Fruit fly (Drosophila melanogaster) whole organism, embryonic: ENCODE measurements around the gene fok.

ENCODE experiments used
- Aef1 ChIP-seq: fragments of 200-800 bp; sonication (Bioruptor generic); IDR thresholded peaks from 3 replicates; pipeline ENCODE4 v1.3.6; 2022; ENCODE audit warnings: missing biosample characterization, missing genetic modification characterization
- Atf3 ChIP-seq: fragments of 200-800 bp; sonication (Bioruptor generic); optimal IDR thresholded peaks from 3 replicates; lab custom pipeline; 2016; ENCODE audit warnings: missing biosample characterization, missing genetic modification characterization
- Atf6 ChIP-seq: fragments of 200-800 bp; sonication (Bioruptor generic); IDR thresholded peaks from 2 replicates; pipeline ENCODE4 v1.3.6; 2022; ENCODE audit warnings: missing biosample characterization, missing genetic modification characterization
- Bgb ChIP-seq: fragments of 200-800 bp; sonication (Bioruptor generic); IDR thresholded peaks from 2 replicates; pipeline ENCODE4 v1.3.6; 2022; ENCODE audit warnings: missing biosample characterization, missing genetic modification characterization; ENCODE audit not compliant: partially characterized antibody
- Bteb2 ChIP-seq: fragments of 200-800 bp; sonication (Bioruptor generic); optimal IDR thresholded peaks from 2 replicates; lab custom pipeline; 2016; ENCODE audit warnings: missing biosample characterization, missing genetic modification characterization
- CG10267 ChIP-seq: fragments of 200-800 bp; sonication (Bioruptor generic); optimal IDR thresholded peaks from 2 replicates; lab custom pipeline; 2018; ENCODE audit warnings: missing biosample characterization, mild to moderate bottlenecking, missing genetic modification characterization, moderate library complexity
- CG10979 ChIP-seq: fragments of 200-800 bp; sonication (Bioruptor generic); optimal IDR thresholded peaks from 2 replicates; lab custom pipeline; 2018; ENCODE audit warnings: missing biosample characterization, mild to moderate bottlenecking, missing genetic modification characterization, moderate library complexity
- CG12942 ChIP-seq: fragments of 200-800 bp; sonication (Bioruptor generic); optimal IDR thresholded peaks from 3 replicates; lab custom pipeline; 2016; ENCODE audit warnings: missing biosample characterization, missing genetic modification characterization
- CG13296 ChIP-seq: fragments of 200-800 bp; sonication (Bioruptor generic); optimal IDR thresholded peaks from 3 replicates; lab custom pipeline; 2018; ENCODE audit warnings: missing biosample characterization, mild to moderate bottlenecking, missing genetic modification characterization
- CG13894 ChIP-seq: fragments of 200-800 bp; sonication (Bioruptor generic); optimal IDR thresholded peaks from 3 replicates; lab custom pipeline; 2018; ENCODE audit warnings: missing biosample characterization, mild to moderate bottlenecking, missing genetic modification characterization, moderate library complexity
- CG14050 ChIP-seq: fragments of 200-800 bp; sonication (Bioruptor generic); IDR thresholded peaks from 3 replicates; pipeline ENCODE4 v1.3.6; 2022; ENCODE audit warnings: missing biosample characterization, missing genetic modification characterization
- CG14667 ChIP-seq: fragments of 200-800 bp; sonication (Bioruptor generic); IDR thresholded peaks from 2 replicates; pipeline ENCODE4 v1.3.6; 2022; ENCODE audit warnings: missing biosample characterization, missing genetic modification characterization
- CG1603 ChIP-seq: fragments of 200-800 bp; sonication (Bioruptor generic); optimal IDR thresholded peaks from 2 replicates; lab custom pipeline; 2019; ENCODE audit warnings: missing biosample characterization, mild to moderate bottlenecking, missing genetic modification characterization, moderate library complexity
- CG18262 ChIP-seq: fragments of 200-800 bp; optimal IDR thresholded peaks from 3 replicates; lab custom pipeline; 2019; ENCODE audit warnings: missing biosample characterization, mild to moderate bottlenecking, missing genetic modification characterization, moderate library complexity
- CG1832 ChIP-seq: fragments of 200-800 bp; sonication (Bioruptor generic); optimal IDR thresholded peaks from 2 replicates; lab custom pipeline; 2017; ENCODE audit warnings: missing biosample characterization, mild to moderate bottlenecking, missing genetic modification characterization, inconsistent platforms
- CG2712 ChIP-seq: fragments of 200-800 bp; optimal IDR thresholded peaks from 3 replicates; lab custom pipeline; 2019; ENCODE audit warnings: missing biosample characterization, mild to moderate bottlenecking, missing genetic modification characterization, moderate library complexity
- CG31365 ChIP-seq: fragments of 200-800 bp; sonication (Bioruptor generic); optimal IDR thresholded peaks from 2 replicates; lab custom pipeline; 2018; ENCODE audit warnings: missing biosample characterization, mild to moderate bottlenecking, missing genetic modification characterization
- CG31441 ChIP-seq: fragments of 200-800 bp; sonication (Bioruptor generic); IDR thresholded peaks from 2 replicates; pipeline ENCODE4 v1.3.6; 2022; ENCODE audit warnings: missing biosample characterization, missing genetic modification characterization
- CG3407 ChIP-seq: fragments of 200-800 bp; sonication (Bioruptor generic); optimal IDR thresholded peaks from 2 replicates; lab custom pipeline; 2018; ENCODE audit warnings: missing biosample characterization, mild to moderate bottlenecking, missing genetic modification characterization
- CG4360 ChIP-seq: fragments of 200-800 bp; sonication (Bioruptor generic); IDR thresholded peaks from 2 replicates; pipeline ENCODE4 v1.3.6; 2022; ENCODE audit warnings: missing biosample characterization, missing genetic modification characterization
- CG7357 ChIP-seq: fragments of 200-800 bp; sonication (Bioruptor generic); IDR thresholded peaks from 3 replicates; pipeline ENCODE4 v1.3.6; 2022; ENCODE audit warnings: missing biosample characterization, missing genetic modification characterization
- CG7928 ChIP-seq: fragments of 200-800 bp; sonication (Bioruptor generic); optimal IDR thresholded peaks from 2 replicates; lab custom pipeline; 2017; ENCODE audit warnings: missing biosample characterization, mild to moderate bottlenecking, missing genetic modification characterization
- CG7963 ChIP-seq: fragments of 200-800 bp; sonication (Bioruptor generic); IDR thresholded peaks from 3 replicates; pipeline ENCODE4 v1.3.6; 2022; ENCODE audit warnings: missing biosample characterization, missing genetic modification characterization; ENCODE audit not compliant: partially characterized antibody
- CG7987 ChIP-seq: fragments of 200-800 bp; sonication (Bioruptor generic); optimal IDR thresholded peaks from 2 replicates; lab custom pipeline; 2018; ENCODE audit warnings: missing biosample characterization, mild to moderate bottlenecking, missing genetic modification characterization, moderate library complexity
- CG8478 ChIP-seq: fragments of >200 bp; optimal IDR thresholded peaks from 2 replicates; lab custom pipeline; 2018
- CG9932 ChIP-seq: fragments of 200-800 bp; sonication (Bioruptor generic); IDR thresholded peaks from 2 replicates; pipeline ENCODE4 v1.3.6; 2022; ENCODE audit warnings: missing biosample characterization, missing genetic modification characterization
- Deaf1 ChIP-seq: fragments of 200-800 bp; optimal IDR thresholded peaks from 3 replicates; lab custom pipeline; 2019; ENCODE audit warnings: missing biosample characterization, mild to moderate bottlenecking, missing genetic modification characterization, moderate library complexity
- Drgx ChIP-seq: fragments of 200-800 bp; sonication (Bioruptor generic); IDR thresholded peaks from 2 replicates; pipeline ENCODE4 v1.3.6; 2022; ENCODE audit warnings: missing biosample characterization, missing genetic modification characterization
- Fer2 ChIP-seq: fragments of 200-800 bp; sonication (Bioruptor generic); optimal IDR thresholded peaks from 2 replicates; lab custom pipeline; 2018; ENCODE audit warnings: missing biosample characterization, mild to moderate bottlenecking, missing genetic modification characterization, moderate library complexity
- Fer3 ChIP-seq: fragments of 200-800 bp; sonication (Bioruptor generic); optimal IDR thresholded peaks from 2 replicates; lab custom pipeline; 2018; ENCODE audit warnings: missing biosample characterization, mild to moderate bottlenecking, missing genetic modification characterization, moderate library complexity
- Hr51 ChIP-seq, 2 experiments: fragments of 200-800 bp; sonication (Bioruptor generic); optimal IDR thresholded peaks; 2 replicates in 1 of 2; 3 replicates in 1 of 2; lab custom pipeline; 2016 to 2018; ENCODE audit warnings: missing biosample characterization in 2 of 2, missing genetic modification characterization in 2 of 2, mild to moderate bottlenecking in 1 of 2, moderate library complexity in 1 of 2
- Six4 ChIP-seq: fragments of 200-800 bp; sonication (Bioruptor generic); optimal IDR thresholded peaks from 2 replicates; lab custom pipeline; 2016; ENCODE audit warnings: missing biosample characterization, missing genetic modification characterization
- Xbp1 ChIP-seq: fragments of 200-800 bp; sonication (Bioruptor generic); optimal IDR thresholded peaks from 3 replicates; lab custom pipeline; 2016; ENCODE audit warnings: missing biosample characterization, mild to moderate bottlenecking, missing genetic modification characterization
- ab ChIP-seq: fragments of 200-800 bp; sonication (Bioruptor generic); optimal IDR thresholded peaks from 2 replicates; lab custom pipeline; 2016; ENCODE audit warnings: missing biosample characterization, missing genetic modification characterization
- bbx ChIP-seq: fragments of 200-800 bp; sonication (Bioruptor generic); IDR thresholded peaks from 2 replicates; pipeline ENCODE4 v1.3.6; 2022; ENCODE audit warnings: missing biosample characterization, missing genetic modification characterization; ENCODE audit not compliant: partially characterized antibody
- cas ChIP-seq: fragments of 200-800 bp; sonication (Bioruptor generic); IDR thresholded peaks from 2 replicates; pipeline ENCODE4 v1.3.6; 2022; ENCODE audit warnings: missing biosample characterization, missing genetic modification characterization
- fd102C ChIP-seq: fragments of 200-800 bp; sonication (Bioruptor generic); optimal IDR thresholded peaks from 2 replicates; lab custom pipeline; 2018; ENCODE audit warnings: missing biosample characterization, mild to moderate bottlenecking, missing genetic modification characterization, moderate library complexity
- gcm ChIP-seq: fragments of 200-800 bp; sonication (Bioruptor generic); optimal IDR thresholded peaks from 2 replicates; lab custom pipeline; 2019; ENCODE audit warnings: missing biosample characterization, mild to moderate bottlenecking, missing genetic modification characterization, moderate library complexity
- grn ChIP-seq: fragments of 200-800 bp; sonication (Bioruptor generic); optimal IDR thresholded peaks from 3 replicates; lab custom pipeline; 2017; ENCODE audit warnings: missing biosample characterization, missing genetic modification characterization
- kay ChIP-seq: fragments of 200-800 bp; sonication (Bioruptor generic); optimal IDR thresholded peaks from 2 replicates; lab custom pipeline; 2016; ENCODE audit warnings: missing biosample characterization, missing genetic modification characterization
- lilli ChIP-seq: fragments of 200-800 bp; sonication (Bioruptor generic); optimal IDR thresholded peaks from 3 replicates; lab custom pipeline; 2016; ENCODE audit warnings: missing biosample characterization, missing genetic modification characterization
- pb ChIP-seq: fragments of 200-800 bp; sonication (Bioruptor generic); optimal IDR thresholded peaks from 3 replicates; lab custom pipeline; 2016; ENCODE audit warnings: missing biosample characterization, missing genetic modification characterization
- pita ChIP-seq: fragments of 200-800 bp; sonication (Bioruptor generic); optimal IDR thresholded peaks from 2 replicates; lab custom pipeline; 2017; ENCODE audit warnings: missing biosample characterization, mild to moderate bottlenecking, missing genetic modification characterization
- salm ChIP-seq: fragments of 200-800 bp; sonication (Bioruptor generic); optimal IDR thresholded peaks from 2 replicates; lab custom pipeline; 2018; ENCODE audit warnings: missing biosample characterization, mild to moderate bottlenecking, missing genetic modification characterization
- scrt ChIP-seq: fragments of 200-800 bp; sonication (Bioruptor generic); optimal IDR thresholded peaks from 2 replicates; lab custom pipeline; 2018; ENCODE audit warnings: missing biosample characterization, mild to moderate bottlenecking, missing genetic modification characterization, moderate library complexity
- sr ChIP-seq: fragments of 200-800 bp; sonication (Bioruptor generic); IDR thresholded peaks from 3 replicates; pipeline ENCODE4 v1.3.6; 2022; ENCODE audit warnings: missing biosample characterization, missing genetic modification characterization
- stc ChIP-seq: fragments of 200-800 bp; sonication (Bioruptor generic); IDR thresholded peaks from 2 replicates; pipeline ENCODE4 v1.3.6; 2022; ENCODE audit warnings: missing biosample characterization, missing genetic modification characterization
- trh ChIP-seq: fragments of 200-800 bp; sonication (Bioruptor generic); optimal IDR thresholded peaks from 2 replicates; lab custom pipeline; 2016; ENCODE audit warnings: missing biosample characterization, missing genetic modification characterization
- unc-4 ChIP-seq: fragments of 200-800 bp; sonication (Bioruptor generic); IDR thresholded peaks from 2 replicates; pipeline ENCODE4 v1.3.6; 2022; ENCODE audit warnings: missing biosample characterization, missing genetic modification characterization; ENCODE audit not compliant: partially characterized antibody
- wek ChIP-seq: fragments of 200-800 bp; sonication (Bioruptor generic); optimal IDR thresholded peaks from 3 replicates; lab custom pipeline; 2018; ENCODE audit warnings: missing biosample characterization, mild to moderate bottlenecking, missing genetic modification characterization, moderate library complexity

fok gene

DNA sequence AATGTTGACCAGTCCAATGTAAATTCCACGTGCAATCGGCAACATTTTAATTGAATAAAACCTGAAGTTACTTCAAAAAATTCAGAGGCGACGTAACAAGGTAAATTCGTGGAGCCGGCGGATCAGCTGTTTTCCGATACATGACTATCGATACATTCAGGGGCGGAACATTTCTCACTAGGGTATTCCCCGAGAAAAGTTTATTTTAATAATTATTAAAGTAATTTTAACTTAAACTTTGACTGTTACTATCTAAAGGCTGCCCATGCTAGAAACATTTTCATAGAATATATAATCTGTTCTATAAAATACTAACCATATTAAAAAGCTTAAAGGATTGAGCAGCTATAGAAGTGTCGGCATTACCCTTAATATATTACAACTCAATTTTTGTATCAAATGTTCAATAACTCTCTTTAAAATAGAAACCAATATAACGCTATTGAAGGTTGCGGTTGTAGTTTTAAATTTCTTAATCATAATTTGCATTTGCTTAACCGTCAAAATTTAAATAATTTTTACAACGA, 12.3 kb upstream of the fok start, which contains the start of the genes mRpS18B and Kua (continued):
- peak; percentile 7 for TF ChIP-seq CG3407 (GFP tag; lab: Kevin White, UChicago)
- peak; percentile 54 for TF ChIP-seq CG13296 (GFP tag; lab: Kevin White, UChicago)
- TF ChIP-seq CG7928 (GFP tag; lab: Kevin White, UChicago): peak; percentile 48
- no peak for TF ChIP-seq gcm
- peak; percentile 49 for TF ChIP-seq wek (GFP tag; lab: Kevin White, UChicago)
- TF ChIP-seq Bteb2 (GFP tag; lab: Kevin White, UChicago): no peak
- TF ChIP-seq CG31441 (GFP tag; lab: Robert Waterston, UW): peak; percentile 64
- TF ChIP-seq Fer2 (tag; lab: Kevin White, UChicago): peak; percentile 51
- TF ChIP-seq CG2712: peak; percentile 70
- TF ChIP-seq Atf3 (GFP tag; lab: Kevin White, UChicago): no peak
- no peak for TF ChIP-seq CG1832 (GFP tag; lab: Kevin White, UChicago)
- no peak for TF ChIP-seq Deaf1
- no peak for TF ChIP-seq sr (GFP tag; lab: Robert Waterston, UW)
- peak; percentile 41; the same call in 1 of the 3 replicates for TF ChIP-seq CG7963 (GFP tag; lab: Robert Waterston, UW)
- no peak for TF ChIP-seq cas (GFP tag; lab: Robert Waterston, UW)
- TF ChIP-seq scrt (GFP tag; lab: Kevin White, UChicago): no peak
- no peak for TF ChIP-seq CG31365 (tag; lab: Kevin White, UChicago)
- TF ChIP-seq CG7357 (GFP tag; lab: Robert Waterston, UW): no peak
- no peak for TF ChIP-seq salm (tag; lab: Kevin White, UChicago)
- peak; percentile 44 for TF ChIP-seq CG13894 (tag; lab: Kevin White, UChicago)
- TF ChIP-seq stc: peak; percentile 23; the same call in 1 of the 2 replicates
- TF ChIP-seq Hr51 (GFP tag; optimal IDR thresholded peaks at IDR 0.05; lab: Kevin White, UChicago): peak in 1 of 2 experiments; percentile 52
- peak; percentile 65 for TF ChIP-seq Xbp1
- TF ChIP-seq CG14050: no peak
- TF ChIP-seq CG10267 (tag; lab: Kevin White, UChicago): peak; percentile 54
- TF ChIP-seq CG12942 (GFP tag; lab: Kevin White, UChicago): peak; percentile 59
- TF ChIP-seq pita (GFP tag; lab: Kevin White, UChicago): no peak
- peak; percentile 51; the same call in 2 of the 3 replicates for TF ChIP-seq Aef1 (GFP tag; lab: Robert Waterston, UW)
- no peak for TF ChIP-seq CG8478 (lab: Kevin White, UChicago)
- no peak for TF ChIP-seq fd102C
- TF ChIP-seq kay (GFP tag; lab: Kevin White, UChicago): no peak
- TF ChIP-seq CG1603 (tag; lab: Kevin White, UChicago): peak; percentile 30
- no peak for TF ChIP-seq pb (GFP tag; lab: Kevin White, UChicago)
- TF ChIP-seq Fer3 (tag; lab: Kevin White, UChicago): peak; percentile 54
- TF ChIP-seq grn (GFP tag; lab: Kevin White, UChicago): no peak
- no peak for TF ChIP-seq CG4360 (GFP tag; lab: Robert Waterston, UW)
- peak; percentile 58 for TF ChIP-seq unc-4 (GFP tag; lab: Robert Waterston, UW)
- no peak for TF ChIP-seq trh (GFP tag; lab: Kevin White, UChicago)
- peak; percentile 50 for TF ChIP-seq Six4
- TF ChIP-seq Drgx (GFP tag; lab: Robert Waterston, UW): peak; percentile 55; the same call in 1 of the 2 replicates
- peak; percentile 52 for TF ChIP-seq CG10979 (tag; lab: Kevin White, UChicago)
- TF ChIP-seq CG14667 (GFP tag; lab: Robert Waterston, UW): no peak
- no peak for TF ChIP-seq ab (GFP tag; lab: Kevin White, UChicago)
- TF ChIP-seq Bgb (GFP tag; lab: Robert Waterston, UW): peak; percentile 70
- TF ChIP-seq CG18262 (tag; lab: Kevin White, UChicago): peak; percentile 60
- TF ChIP-seq bbx (GFP tag; lab: Robert Waterston, UW): peak; percentile 60; the same call in 1 of the 2 replicates
- no peak for TF ChIP-seq CG7987 (GFP tag; lab: Kevin White, UChicago)
- no peak; the same call in 1 of the 2 replicates for TF ChIP-seq Atf6 (GFP tag; lab: Robert Waterston, UW)
- peak; percentile 78 for TF ChIP-seq CG9932 (GFP tag; lab: Robert Waterston, UW)
- peak; percentile 47 for TF ChIP-seq lilli
